Worm (Caenorhabditis elegans): ENCODE measurements around the gene cyn-2.

DNA sequence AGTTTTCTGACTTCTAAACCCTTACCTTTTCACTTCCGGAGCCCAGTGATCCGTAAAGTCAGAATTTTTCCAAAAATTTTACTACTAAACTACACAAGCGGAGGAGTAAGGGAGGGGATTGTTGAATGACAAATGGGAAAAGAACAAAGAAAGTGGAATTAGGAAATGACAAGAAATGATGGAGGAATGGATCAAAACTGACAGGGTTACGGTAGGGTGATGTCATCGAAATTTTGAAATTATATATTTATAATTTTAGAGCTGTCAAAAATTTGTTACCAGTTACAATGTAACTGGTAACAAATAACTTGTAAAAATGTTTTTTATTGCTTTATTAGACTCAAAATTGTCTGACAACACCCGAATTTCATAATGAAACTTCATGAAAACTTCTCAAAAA, 26.1 kb upstream of the cyn-2 start:
- TF ChIP-seq nhr-10 (tag; optimal IDR thresholded peaks at IDR 0.05) (no peak), aly-2 (tag; optimal IDR thresholded peaks at IDR 0.05) (no peak), fos-1 (tag; optimal IDR thresholded peaks at IDR 0.05) (no peak), ceh-16 (tag; optimal IDR thresholded peaks at IDR 0.05) (no peak), ztf-1 (GFP tag; conservative IDR thresholded peaks at IDR 0.05) (no peak), ama-1 (optimal IDR thresholded peaks at IDR 0.05) (no peak), skn-1 (tag; optimal IDR thresholded peaks at IDR 0.05) (no peak)
